Fruit fly (Drosophila melanogaster) whole organism, embryonic: ENCODE results near the gene anchor.
A peak's percentile ranks its signal among the peaks of the same experiment; 100 is the strongest.

ENCODE experiments used
- Aef1 ChIP-seq: fragments of 200-800 bp; sonication (Bioruptor generic); IDR thresholded peaks from 3 replicates; pipeline ENCODE4 v1.3.6; 2022; ENCODE audit warnings: missing biosample characterization, missing genetic modification characterization
- Atf6 ChIP-seq: fragments of 200-800 bp; sonication (Bioruptor generic); IDR thresholded peaks from 2 replicates; pipeline ENCODE4 v1.3.6; 2022; ENCODE audit warnings: missing biosample characterization, missing genetic modification characterization
- CG10274 ChIP-seq: fragments of 200-800 bp; sonication (Bioruptor generic); optimal IDR thresholded peaks from 3 replicates; lab custom pipeline; 2017; ENCODE audit warnings: missing biosample characterization, mild to moderate bottlenecking, missing genetic modification characterization
- CG10654 ChIP-seq: fragments of 200-800 bp; sonication (Bioruptor generic); optimal IDR thresholded peaks from 2 replicates; lab custom pipeline; 2016; ENCODE audit warnings: missing biosample characterization, missing genetic modification characterization
- CG11560 ChIP-seq: fragments of 200-800 bp; sonication (Bioruptor generic); IDR thresholded peaks from 3 replicates; pipeline ENCODE4 v1.3.6; 2022; ENCODE audit warnings: missing biosample characterization, missing genetic modification characterization
- CG12744 ChIP-seq: fragments of 200-800 bp; sonication (Bioruptor generic); optimal IDR thresholded peaks from 2 replicates; lab custom pipeline; 2016; ENCODE audit warnings: missing biosample characterization, missing genetic modification characterization
- CG14965 ChIP-seq: fragments of 200-800 bp; sonication (Bioruptor generic); optimal IDR thresholded peaks from 2 replicates; lab custom pipeline; 2016; ENCODE audit warnings: missing biosample characterization, missing genetic modification characterization, borderline replicate concordance
- CG15269 ChIP-seq: fragments of 200-800 bp; sonication (Bioruptor generic); optimal IDR thresholded peaks from 2 replicates; lab custom pipeline; 2018; ENCODE audit warnings: missing biosample characterization, mild to moderate bottlenecking, missing genetic modification characterization, moderate library complexity
- CG17385 ChIP-seq: fragments of 200-800 bp; sonication (Bioruptor generic); optimal IDR thresholded peaks from 3 replicates; lab custom pipeline; 2018; ENCODE audit warnings: missing biosample characterization, mild to moderate bottlenecking, missing genetic modification characterization
- CG17612 ChIP-seq: fragments of 200-800 bp; sonication (Bioruptor generic); IDR thresholded peaks from 2 replicates; pipeline ENCODE4 v1.3.6; 2022; ENCODE audit warnings: missing biosample characterization, missing genetic modification characterization
- CG2678 ChIP-seq: fragments of 200-800 bp; sonication (Bioruptor generic); optimal IDR thresholded peaks from 3 replicates; lab custom pipeline; 2019; ENCODE audit warnings: missing biosample characterization, mild to moderate bottlenecking, missing genetic modification characterization, moderate library complexity
- CG3163 ChIP-seq: fragments of 200-800 bp; sonication (Bioruptor generic); optimal IDR thresholded peaks from 3 replicates; lab custom pipeline; 2016; ENCODE audit warnings: missing biosample characterization, missing genetic modification characterization
- CG3847 ChIP-seq: fragments of 200-800 bp; sonication (Bioruptor generic); IDR thresholded peaks from 2 replicates; pipeline ENCODE4 v1.3.6; 2022; ENCODE audit warnings: missing biosample characterization, missing genetic modification characterization
- CG3995 ChIP-seq: fragments of 200-800 bp; sonication (Bioruptor generic); optimal IDR thresholded peaks from 3 replicates; lab custom pipeline; 2016; ENCODE audit warnings: missing biosample characterization, missing genetic modification characterization
- CG4360 ChIP-seq: fragments of 200-800 bp; sonication (Bioruptor generic); IDR thresholded peaks from 2 replicates; pipeline ENCODE4 v1.3.6; 2022; ENCODE audit warnings: missing biosample characterization, missing genetic modification characterization
- Dll ChIP-seq: fragments of 200-800 bp; sonication (Bioruptor generic); IDR thresholded peaks from 4 replicates; pipeline ENCODE4 v1.3.6; 2022; ENCODE audit warnings: missing biosample characterization, missing genetic modification characterization; ENCODE audit not compliant: partially characterized antibody
- Drgx ChIP-seq: fragments of 200-800 bp; sonication (Bioruptor generic); IDR thresholded peaks from 2 replicates; pipeline ENCODE4 v1.3.6; 2022; ENCODE audit warnings: missing biosample characterization, missing genetic modification characterization
- E2f1 ChIP-seq: fragments of 200-800 bp; sonication (Bioruptor generic); IDR thresholded peaks from 2 replicates; pipeline ENCODE4 v1.3.6; 2022; ENCODE audit warnings: missing biosample characterization, missing genetic modification characterization
- Eip74EF ChIP-seq, 2 experiments: fragments of 200-800 bp in 1 of 2; fragments of >200 bp in 1 of 2; sonication (Bioruptor generic) in 1 of 2; optimal IDR thresholded peaks; 2 replicates each; lab custom pipeline; 2017 to 2019; ENCODE audit warnings: missing biosample characterization in 2 of 2, missing genetic modification characterization in 2 of 2, mild to moderate bottlenecking in 1 of 2, moderate library complexity in 1 of 2
- Med ChIP-seq: fragments of 200-800 bp; sonication (Bioruptor generic); peaks from one replicate; lab custom pipeline; 2016; ENCODE audit warnings: missing biosample characterization, missing genetic modification characterization, mild to moderate bottlenecking, inconsistent platforms, moderate library complexity
- Oli ChIP-seq: fragments of 200-800 bp; sonication (Bioruptor generic); optimal IDR thresholded peaks from 2 replicates; lab custom pipeline; 2018; ENCODE audit warnings: missing biosample characterization, mild to moderate bottlenecking, missing genetic modification characterization, moderate library complexity
- Poxn ChIP-seq: fragments of 200-800 bp; sonication (Bioruptor generic); IDR thresholded peaks from 2 replicates; pipeline ENCODE4 v1.3.6; 2022; ENCODE audit warnings: missing biosample characterization, missing genetic modification characterization
- Sox102F ChIP-seq: fragments of 200-800 bp; sonication (Bioruptor generic); optimal IDR thresholded peaks from 2 replicates; lab custom pipeline; 2018; ENCODE audit warnings: missing biosample characterization, mild to moderate bottlenecking, missing genetic modification characterization, moderate library complexity
- Sry-δ ChIP-seq: fragments of 200-800 bp; sonication (Bioruptor generic); optimal IDR thresholded peaks from 2 replicates; lab custom pipeline; 2016; ENCODE audit warnings: missing biosample characterization, missing genetic modification characterization
- Taf1 ChIP-seq: fragments of 200-800 bp; sonication (Bioruptor generic); IDR thresholded peaks from 2 replicates; pipeline ENCODE4 v1.3.6; 2022; ENCODE audit warnings: missing biosample characterization, missing genetic modification characterization
- Trl ChIP-seq, 3 experiments: fragments of >200 bp in 2 of 3; fragments of 200-800 bp in 1 of 3; sonication (Bioruptor generic) in 1 of 3; optimal IDR thresholded peaks; 2 replicates in 1 of 3; 3 replicates in 2 of 3; lab custom pipeline; 2016 to 2017; ENCODE audit warnings: missing biosample characterization in 1 of 3, missing genetic modification characterization in 1 of 3
- bsh ChIP-seq, 2 experiments: fragments of 200-800 bp; sonication (Bioruptor generic); optimal IDR thresholded peaks; 2 replicates each; lab custom pipeline; 2017 to 2018; ENCODE audit warnings: mild to moderate bottlenecking in 2 of 2, missing biosample characterization in 2 of 2, missing genetic modification characterization in 2 of 2, moderate library complexity in 1 of 2
- cg ChIP-seq: fragments of 200-800 bp; sonication (Bioruptor generic); optimal IDR thresholded peaks from 3 replicates; lab custom pipeline; 2019; ENCODE audit warnings: missing biosample characterization, mild to moderate bottlenecking, missing genetic modification characterization, moderate library complexity
- chinmo ChIP-seq: fragments of 200-800 bp; sonication (Bioruptor generic); IDR thresholded peaks from 4 replicates; pipeline ENCODE4 v1.3.6; 2022; ENCODE audit warnings: missing biosample characterization, missing genetic modification characterization; ENCODE audit not compliant: partially characterized antibody
- corto ChIP-seq: fragments of 200-800 bp; sonication (Bioruptor generic); optimal IDR thresholded peaks from 2 replicates; lab custom pipeline; 2016; ENCODE audit warnings: missing biosample characterization, mild to moderate bottlenecking, missing genetic modification characterization, moderate library complexity
- crol ChIP-seq: fragments of 200-800 bp; sonication (Bioruptor generic); IDR thresholded peaks from 2 replicates; pipeline ENCODE4 v1.3.6; 2022; ENCODE audit warnings: missing biosample characterization, missing genetic modification characterization
- dati ChIP-seq: fragments of 200-800 bp; sonication (Bioruptor generic); IDR thresholded peaks from 2 replicates; pipeline ENCODE4 v1.3.6; 2022; ENCODE audit warnings: missing biosample characterization, missing genetic modification characterization
- dmrt11E ChIP-seq: fragments of 200-800 bp; sonication (Bioruptor generic); optimal IDR thresholded peaks from 3 replicates; lab custom pipeline; 2018; ENCODE audit warnings: missing biosample characterization, mild to moderate bottlenecking, missing genetic modification characterization, moderate library complexity
- ftz-f1 ChIP-seq: fragments of 200-800 bp; sonication (Bioruptor generic); optimal IDR thresholded peaks from 2 replicates; lab custom pipeline; 2016; ENCODE audit warnings: missing biosample characterization, missing genetic modification characterization
- lbe ChIP-seq: fragments of 200-800 bp; sonication (Bioruptor generic); optimal IDR thresholded peaks from 2 replicates; lab custom pipeline; 2016; ENCODE audit warnings: missing biosample characterization, mild to moderate bottlenecking, missing genetic modification characterization
- org-1 ChIP-seq: fragments of 200-800 bp; sonication (Bioruptor generic); optimal IDR thresholded peaks from 2 replicates; lab custom pipeline; 2017; ENCODE audit warnings: missing biosample characterization, missing genetic modification characterization
- rib ChIP-seq: fragments of 200-800 bp; sonication (Bioruptor generic); IDR thresholded peaks from 2 replicates; pipeline ENCODE4 v1.3.6; 2022; ENCODE audit warnings: missing biosample characterization, missing genetic modification characterization
- sd ChIP-seq: fragments of 200-800 bp; sonication (Bioruptor generic); optimal IDR thresholded peaks from 3 replicates; lab custom pipeline; 2018; ENCODE audit warnings: missing biosample characterization, mild to moderate bottlenecking, missing genetic modification characterization, moderate library complexity
- sima ChIP-seq: fragments of 200-800 bp; sonication (Bioruptor generic); optimal IDR thresholded peaks from 2 replicates; lab custom pipeline; 2016; ENCODE audit warnings: missing biosample characterization, missing genetic modification characterization
- sob ChIP-seq: fragments of 200-800 bp; sonication (Bioruptor generic); IDR thresholded peaks from 2 replicates; pipeline ENCODE4 v1.3.6; 2022; ENCODE audit warnings: missing biosample characterization, missing genetic modification characterization
- sqz ChIP-seq: fragments of 200-800 bp; sonication (Bioruptor generic); optimal IDR thresholded peaks from 3 replicates; lab custom pipeline; 2018; ENCODE audit warnings: missing biosample characterization, mild to moderate bottlenecking, missing genetic modification characterization
- tgo ChIP-seq: fragments of 200-800 bp; sonication (Bioruptor generic); IDR thresholded peaks from 3 replicates; pipeline ENCODE4 v1.3.6; 2022; ENCODE audit warnings: missing biosample characterization, missing genetic modification characterization
- z ChIP-seq: fragments of 200-800 bp; sonication (Bioruptor generic); IDR thresholded peaks from 3 replicates; pipeline ENCODE4 v1.3.6; 2022; ENCODE audit warnings: missing biosample characterization, missing genetic modification characterization

The anchor gene

dm6 chr3L:17603528-17604414 lies 17.9 kb upstream of the anchor start (continued):
- TF ChIP-seq chinmo (peak; percentile 96), CG2678 (tag; lab: Kevin White, UChicago) (peak; percentile 35), CG10654 (GFP tag; lab: Kevin White, UChicago) (no peak), Sox102F (GFP tag; lab: Kevin White, UChicago) (peak; percentile 5), Drgx (GFP tag; lab: Robert Waterston, UW) (peak; percentile 75), Dll (GFP tag; lab: Robert Waterston, UW) (no peak), CG15269 (tag; lab: Kevin White, UChicago) (peak; percentile 7)

- TF ChIP-seq CG4360 (peak; percentile 14; the same call in 1 of the 2 replicates), CG12744 (GFP tag; lab: Kevin White, UChicago) (no peak), dati (GFP tag; lab: Robert Waterston, UW) (0 out of 2 replicates have a peak, but pooled peaks have one; percentile 22), chinmo (peak; percentile 84; the same call in 3 of the 4 replicates), CG3847 (GFP tag; lab: Robert Waterston, UW) (0 out of 2 replicates have a peak, but pooled peaks have one; percentile 13), ftz-f1 (GFP tag; lab: Kevin White, UChicago) (peak; percentile 92), crol (GFP tag; lab: Robert Waterston, UW) (peak; percentile 53; the same call in 1 of the 2 replicates), CG17612 (no peak), corto (GFP tag; lab: Kevin White, UChicago) (no peak), Atf6 (GFP tag; lab: Robert Waterston, UW) (0 out of 2 replicates have a peak, but pooled peaks have one; percentile 13), CG17385 (peak; percentile 11), CG15269 (tag; lab: Kevin White, UChicago) (peak; percentile 49), Aef1 (GFP tag; lab: Robert Waterston, UW) (peak; percentile 44; the same call in 1 of the 3 replicates), dmrt11E (tag; lab: Kevin White, UChicago) (no peak), CG10274 (GFP tag; lab: Kevin White, UChicago) (peak; percentile 21), Med (GFP tag; lab: Kevin White, UChicago) (peak; percentile 11), E2f1 (GFP tag; lab: Robert Waterston, UW) (no peak), rib (GFP tag; lab: Robert Waterston, UW) (0 out of 2 replicates have a peak, but pooled peaks have one; percentile 13), Taf1 (no peak)
Measured at dm6 chr3L:17604891-17605290, 16.7 kb upstream of the anchor start.

DNA sequence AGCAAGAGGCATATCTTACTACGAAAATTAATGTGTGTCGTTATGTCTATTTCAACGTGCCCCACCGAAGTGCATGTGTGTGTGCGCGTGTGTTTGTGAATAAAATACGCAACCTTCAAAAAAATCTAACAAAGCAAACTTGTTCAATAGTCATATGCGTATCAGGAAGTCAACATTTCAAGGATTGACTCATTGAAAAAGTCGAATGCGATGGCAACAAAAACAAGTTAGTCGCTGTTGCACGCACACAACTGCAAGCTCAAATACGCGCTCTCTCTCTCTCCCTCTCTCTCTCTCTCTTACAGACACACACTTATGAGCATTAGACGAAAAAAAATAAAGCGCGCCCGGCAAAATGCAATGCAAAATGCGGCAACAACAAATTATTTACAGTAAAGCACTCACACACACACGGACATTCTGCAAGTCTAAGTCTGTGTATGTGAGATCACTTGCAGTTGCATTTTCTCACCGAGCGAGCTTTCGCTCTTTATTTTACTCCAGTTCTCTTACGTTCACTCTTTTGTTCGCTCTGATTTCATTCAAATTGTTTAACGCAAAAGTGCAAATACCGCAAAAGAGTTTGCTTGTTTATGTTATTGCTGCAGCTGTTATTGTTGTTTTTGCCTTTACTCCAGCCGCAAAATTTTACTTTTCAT lies 14.9 kb upstream of the anchor start:
- TF ChIP-seq org-1 (no peak), sima (GFP tag; lab: Kevin White, UChicago) (no peak), CG3995 (GFP tag; lab: Kevin White, UChicago) (no peak), z (GFP tag; lab: Robert Waterston, UW) (peak; percentile 73; the same call in 2 of the 3 replicates), sd (tag; lab: Kevin White, UChicago) (peak; percentile 16), lbe (GFP tag; lab: Kevin White, UChicago) (peak; percentile 45), sqz (GFP tag; lab: Kevin White, UChicago) (peak; percentile 67), Poxn (GFP tag; lab: Robert Waterston, UW) (no peak), CG3163 (peak; percentile 92), CG14965 (GFP tag; lab: Kevin White, UChicago) (no peak), bsh (GFP tag; optimal IDR thresholded peaks at IDR 0.05; lab: Kevin White, UChicago) (peak in 1 of 2 experiments; percentile 27), cg (peak; percentile 90), tgo (GFP tag; lab: Robert Waterston, UW) (no peak), Sry-δ (no peak), sob (no peak), chinmo (peak; percentile 93; the same call in 3 of the 4 replicates), Drgx (GFP tag; lab: Robert Waterston, UW) (peak; percentile 67), CG11560 (tag; lab: Robert Waterston, UW) (no peak), ftz-f1 (GFP tag; lab: Kevin White, UChicago) (peak; percentile 14), Eip74EF (GFP tag; optimal IDR thresholded peaks at IDR 0.05; lab: Kevin White, UChicago) (peak in 1 of 2 experiments; percentile 98), Trl (optimal IDR thresholded peaks at IDR 0.05; lab: Kevin White, UChicago) (peak; percentile 76 to 85), Trl (GFP tag; optimal IDR thresholded peaks at IDR 0.05; lab: Kevin White, UChicago) (no peak), Oli (tag; lab: Kevin White, UChicago) (no peak)
- TF ChIP-seq, all 482 proteins: peak for 12
